Worm (Caenorhabditis elegans): ENCODE data around the gene srx-117.

srx-117 gene

ce11 chrV:5684534-5684933 is 40.3 kb downstream of the srx-117 start, which contains the start of the genes hmgs-1 and F25B4.4 (continued):
- TF ChIP-seq snpc-4 (GFP tag; optimal IDR thresholded peaks at IDR 0.05) (peak; percentile 48), snpc-4 (tag; optimal IDR thresholded peaks at IDR 0.05) (peak; percentile 15 to 69 (median 47)), snpc-1.3 (tag; optimal IDR thresholded peaks at IDR 0.05; ENCODE audit: insufficient read depth) (peak; percentile 72), bed-2 (GFP tag; IDR thresholded peaks at IDR 0.05) (no peak), zfh-2 (GFP tag; conservative IDR thresholded peaks at IDR 0.05) (no peak), nhr-120 (GFP tag; IDR thresholded peaks at IDR 0.05) (no peak), T26A5.8 (tag; optimal IDR thresholded peaks at IDR 0.05) (no peak), let-607 (tag; optimal IDR thresholded peaks at IDR 0.05) (peak in 1 of 2 experiments; percentile 10), lin-26 (GFP tag; IDR thresholded peaks at IDR 0.05) (0 out of 2 replicates have a peak, but pooled peaks have one; percentile 20), snpc-3.4 (tag; optimal IDR thresholded peaks at IDR 0.05) (peak; percentile 51), hsf-1 (GFP tag; IDR thresholded peaks at IDR 0.05) (peak; percentile 27; the same call in 1 of the 2 replicates), lin-40 (tag; optimal IDR thresholded peaks at IDR 0.05) (peak; percentile 84), Y53G8AR.9 (GFP tag; conservative IDR thresholded peaks at IDR 0.05) (peak; percentile 56; the same call in 1 of the 2 replicates), nhr-80 (tag; optimal IDR thresholded peaks at IDR 0.05) (peak; percentile 6), pbrm-1 (GFP tag; IDR thresholded peaks at IDR 0.05) (peak; percentile 83), aptf-2 (GFP tag; conservative IDR thresholded peaks at IDR 0.05) (no peak), cebp-1 (GFP tag; IDR thresholded peaks at IDR 0.05) (peak; percentile 58; the same call in 1 of the 2 replicates), cebp-1 (tag; optimal IDR thresholded peaks at IDR 0.05) (peak; percentile 84), lin-54 (GFP tag; optimal IDR thresholded peaks at IDR 0.05) (peak; percentile 85), nfyb-1 (GFP tag; IDR thresholded peaks at IDR 0.05) (peak; percentile 84), dpff-1 (tag; optimal IDR thresholded peaks at IDR 0.05) (no peak), B0336.3 (GFP tag; IDR thresholded peaks at IDR 0.05) (peak; percentile 28; the same call in 1 of the 2 replicates), F57C9.4 (tag; optimal IDR thresholded peaks at IDR 0.05) (no peak), K12H6.12 (tag; optimal IDR thresholded peaks at IDR 0.05) (peak; percentile 88), ztf-18 (tag; optimal IDR thresholded peaks at IDR 0.05) (peak; percentile 38), dox-1 (GFP tag; IDR thresholded peaks at IDR 0.05) (peak; percentile 85), ZK185.1 (tag; optimal IDR thresholded peaks at IDR 0.05; ENCODE audit: poor library complexity, severe bottlenecking) (peak; percentile 58), ama-1 (optimal IDR thresholded peaks at IDR 0.05) (no peak), ama-1 (GFP tag; optimal IDR thresholded peaks at IDR 0.05) (peak in 1 of 2 experiments; percentile 63), lir-1 (GFP tag; conservative IDR thresholded peaks at IDR 0.05) (no peak; the same call in 1 of the 2 replicates)

- TF ChIP-seq akir-1 (GFP tag; optimal IDR thresholded peaks at IDR 0.05) = no peak
- peak; percentile 78; the same call in 1 of the 2 replicates for TF ChIP-seq hmg-1.2 (GFP tag; IDR thresholded peaks at IDR 0.05)
- TF ChIP-seq K12H6.12 (tag; optimal IDR thresholded peaks at IDR 0.05) = no peak
- TF ChIP-seq Y53G8AR.9 (GFP tag; conservative IDR thresholded peaks at IDR 0.05) = no peak
- no peak for TF ChIP-seq nhr-179 (tag; optimal IDR thresholded peaks at IDR 0.05)
- TF ChIP-seq tbx-9 (tag; optimal IDR thresholded peaks at IDR 0.05; ENCODE audit: borderline replicate concordance) = no peak
- no peak for TF ChIP-seq cebp-1 (GFP tag; IDR thresholded peaks at IDR 0.05)
- TF ChIP-seq cebp-1 (tag; optimal IDR thresholded peaks at IDR 0.05) = peak; percentile 40
- no peak for TF ChIP-seq Y67H2A.10 (GFP tag; conservative IDR thresholded peaks at IDR 0.05)
- no peak for TF ChIP-seq mel-28 (tag; optimal IDR thresholded peaks at IDR 0.05; ENCODE audit: borderline replicate concordance)
- no peak for TF ChIP-seq rec-8 (tag; optimal IDR thresholded peaks at IDR 0.05)
- TF ChIP-seq snpc-1.1 (tag; optimal IDR thresholded peaks at IDR 0.05; ENCODE audit: insufficient read depth) = no peak
- no peak for TF ChIP-seq ama-1 (optimal IDR thresholded peaks at IDR 0.05)
- TF ChIP-seq ama-1 (GFP tag; optimal IDR thresholded peaks at IDR 0.05) = no peak
- no peak for TF ChIP-seq F37B4.10 (GFP tag; IDR thresholded peaks at IDR 0.05)
- peak; percentile 25 for TF ChIP-seq attf-5 (GFP tag; optimal IDR thresholded peaks at IDR 0.05)
- peak in 1 of 2 experiments; percentile 64 for TF ChIP-seq let-607 (tag; optimal IDR thresholded peaks at IDR 0.05)
- TF ChIP-seq ccch-3 (GFP tag; optimal IDR thresholded peaks at IDR 0.05) = no peak
- TF ChIP-seq B0336.3 (GFP tag; IDR thresholded peaks at IDR 0.05) = no peak
- peak; percentile 6; the same call in 1 of the 2 replicates for TF ChIP-seq mcd-1 (GFP tag; IDR thresholded peaks at IDR 0.05)
- peak; percentile 9 for TF ChIP-seq nhr-80 (tag; optimal IDR thresholded peaks at IDR 0.05)
Measured at ce11 chrV:5687115-5687979, 43.1 kb downstream of the srx-117 start, which contains the start of gene F25B4.7. F25B4.7 (minus strand) TSS chrV:5687226.
